Worm (Caenorhabditis elegans): Measurements from ENCODE around the gene srh-23.

- TF ChIP-seq nhr-76 (tag; optimal IDR thresholded peaks at IDR 0.05) (no peak), aha-1 (tag; optimal IDR thresholded peaks at IDR 0.05) (no peak), efl-1 (optimal IDR thresholded peaks at IDR 0.05) (no peak), efl-1 (GFP tag; optimal IDR thresholded peaks at IDR 0.05 in 1 of 2) (peak in 1 of 2 experiments; percentile 4), ama-1 (optimal IDR thresholded peaks at IDR 0.05) (no peak)
Observed at ce11 chrV:4956529-4956928, 35.6 kb downstream of the srh-23 start, which contains the start of gene str-208.

All from whole organism, L1 larva.